Fruit fly (Drosophila melanogaster): ENCODE results near the gene CG5934.

CG5934 gene

dm6 chr3R:27247892-27248291 is 25.6 kb upstream of the CG5934 start, which contains the start of gene CG5984:
Gene CG5984, minus strand, starts transcription at chr3R:27247992.
- no peak for TF ChIP-seq CG17801 (GFP tag; optimal IDR thresholded peaks at IDR 0.05; ENCODE audit: partially characterized antibody)

dm6 chr3R:27250907-27251306 is 22.6 kb upstream of the CG5934 start, which contains the start of the genes TTLL6B and TfIIA-L:
Gene TTLL6B, minus strand, starts transcription at chr3R:27251007.
Gene TfIIA-L, plus strand, starts transcription at chr3R:27251112.
- no peak for TF ChIP-seq CG17801 (GFP tag; optimal IDR thresholded peaks at IDR 0.05; ENCODE audit: partially characterized antibody)

- peak; percentile 82 for TF ChIP-seq CG17801 (GFP tag; optimal IDR thresholded peaks at IDR 0.05; ENCODE audit: partially characterized antibody)
Measured at dm6 chr3R:27253136-27253920, 20.2 kb upstream of the CG5934 start, which contains the start of gene pll. Gene pll, minus strand, starts transcription at chr3R:27253182.

DNA sequence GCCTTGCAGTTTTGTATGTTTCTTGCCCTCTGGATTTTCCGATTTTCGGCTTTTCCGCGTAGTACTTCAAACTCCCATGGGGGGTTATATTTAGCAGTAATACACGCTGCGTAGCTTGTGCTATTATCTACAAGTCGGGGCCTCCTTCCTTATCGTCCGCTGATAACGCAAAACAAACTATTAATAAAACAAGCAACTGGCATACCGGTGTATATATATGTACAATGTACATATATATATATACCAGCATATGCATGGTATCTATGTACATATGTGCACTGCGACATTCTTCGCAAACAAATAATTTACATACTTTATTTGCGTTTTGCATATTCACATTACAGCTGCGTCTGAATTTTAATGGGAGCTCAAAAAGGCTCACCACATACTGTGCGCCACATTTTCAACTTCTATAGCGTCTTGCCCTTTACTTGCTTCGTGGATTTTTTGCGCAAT is 19.6 kb upstream of the CG5934 start:
- no peak for TF ChIP-seq CG17801 (GFP tag; optimal IDR thresholded peaks at IDR 0.05; ENCODE audit: partially characterized antibody)

- peak; percentile 35 for TF ChIP-seq CG17801 (GFP tag; optimal IDR thresholded peaks at IDR 0.05; ENCODE audit: partially characterized antibody)
Measured at dm6 chr3R:27263434-27264215, 9.9 kb upstream of the CG5934 start, which contains the start of gene woc. Gene woc, minus strand, starts transcription at chr3R:27264055.

DNA sequence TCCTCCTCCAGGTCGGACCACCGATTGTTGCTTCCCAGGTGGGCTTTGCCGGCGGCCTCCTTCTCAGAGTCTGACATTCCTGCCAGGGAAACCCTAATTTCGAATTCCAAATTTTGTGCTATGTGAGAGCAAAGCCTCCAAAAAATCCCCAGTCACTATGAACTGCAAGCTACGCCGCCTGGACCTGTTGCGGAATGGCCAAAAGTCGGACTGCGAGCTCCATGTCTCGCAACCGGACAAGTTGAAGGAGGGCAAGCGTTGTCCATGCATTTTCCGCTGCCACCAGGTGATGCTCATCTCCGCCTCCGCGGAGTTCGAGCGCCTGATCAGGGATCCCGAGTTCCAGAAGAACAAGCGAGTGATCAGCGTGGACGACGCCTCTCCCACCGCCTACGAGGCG is 8.2 kb upstream of the CG5934 start, which contains the start of the genes CG14262 and CG14260:
CG14262 (minus strand) TSS at position 101 of the 400 bp plus-strand sequence.
CG14260 (plus strand) TSS at position 128 of the 400 bp plus-strand sequence.
- TF ChIP-seq CG17801 (GFP tag; optimal IDR thresholded peaks at IDR 0.05; ENCODE audit: partially characterized antibody), result no peak

- no peak for TF ChIP-seq CG17801 (GFP tag; optimal IDR thresholded peaks at IDR 0.05; ENCODE audit: partially characterized antibody)
Measured at dm6 chr3R:27270379-27271266, 2.9 kb upstream of the CG5934 start.

- TF ChIP-seq CG17801 (GFP tag; optimal IDR thresholded peaks at IDR 0.05; ENCODE audit: partially characterized antibody), result no peak
Measured at dm6 chr3R:27272233-27272632, 1.3 kb upstream of the CG5934 start.

- peak; percentile 1 for TF ChIP-seq CG17801 (GFP tag; optimal IDR thresholded peaks at IDR 0.05; ENCODE audit: partially characterized antibody)
Measured at dm6 chr3R:27274533-27275447, 1.3 kb downstream of the CG5934 start, which contains the start of gene CG5938. Gene CG5938, plus strand, starts transcription at chr3R:27274794.

- no peak for TF ChIP-seq CG17801 (GFP tag; optimal IDR thresholded peaks at IDR 0.05; ENCODE audit: partially characterized antibody)
Measured at dm6 chr3R:27279478-27279877, 6.0 kb downstream of the CG5934 start.

DNA sequence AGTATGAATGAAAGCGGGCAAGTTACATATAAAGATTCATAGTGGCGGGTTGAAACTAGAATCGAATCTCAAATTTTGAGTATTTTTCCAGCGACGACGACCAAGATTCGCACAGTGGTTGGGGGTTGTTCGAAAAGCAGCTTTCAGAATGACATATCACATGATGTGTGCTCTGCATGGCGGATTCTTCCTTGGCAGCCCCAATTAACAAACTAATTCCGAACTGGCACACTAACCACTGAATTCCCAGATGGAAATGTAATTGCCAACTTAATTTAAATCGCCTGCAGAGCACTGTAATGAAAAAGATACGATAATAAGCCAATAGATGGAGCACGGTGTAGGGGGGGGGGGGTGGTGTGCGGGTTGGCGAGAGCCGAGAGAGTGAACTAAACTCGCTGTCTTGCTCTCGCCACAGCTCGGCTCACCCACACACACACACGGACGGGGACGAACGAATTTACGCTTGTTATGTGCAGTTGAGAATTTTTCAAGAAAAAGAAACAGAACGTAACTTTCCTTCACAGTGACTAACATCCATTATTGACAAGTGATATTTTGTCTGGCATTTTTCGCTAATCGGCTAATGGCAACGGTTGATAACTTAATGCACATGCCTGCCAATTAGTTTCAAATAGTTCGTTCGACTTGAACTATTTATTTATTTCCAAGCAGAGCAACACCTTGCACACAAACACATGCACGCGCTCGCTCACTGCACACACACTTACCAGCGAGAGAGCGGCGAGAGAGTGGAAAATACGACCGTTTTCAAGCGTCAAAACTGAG is 7.7 kb downstream of the CG5934 start:
- TF ChIP-seq CG17801 (GFP tag; optimal IDR thresholded peaks at IDR 0.05; ENCODE audit: partially characterized antibody), result peak; percentile 76

DNA sequence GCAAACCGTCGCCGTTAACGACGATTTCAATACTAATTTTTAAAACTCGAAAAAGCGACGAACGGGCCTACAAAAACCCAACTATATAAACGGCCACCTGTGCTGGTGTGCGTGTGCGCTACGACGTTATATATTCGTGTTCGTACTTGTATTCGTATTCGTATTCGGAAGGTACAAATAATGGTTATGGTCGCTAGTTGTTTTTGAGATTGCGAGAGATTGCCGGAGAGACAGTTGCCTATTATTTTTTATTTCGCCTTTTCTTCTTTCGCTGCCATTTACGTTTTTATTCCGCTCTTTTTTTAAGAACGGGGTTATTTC is 8.3 kb downstream of the CG5934 start:
- no peak for TF ChIP-seq CG17801 (GFP tag; optimal IDR thresholded peaks at IDR 0.05; ENCODE audit: partially characterized antibody)

dm6 chr3R:27282286-27282685 is 8.8 kb downstream of the CG5934 start, which contains the start of gene mrt:
Gene mrt, minus strand, starts transcription at chr3R:27282661.
- peak; percentile 61 for TF ChIP-seq CG17801 (GFP tag; optimal IDR thresholded peaks at IDR 0.05; ENCODE audit: partially characterized antibody)
